Worm (Caenorhabditis elegans): Measurements from ENCODE around the gene cht-4.

The cht-4 gene

DNA sequence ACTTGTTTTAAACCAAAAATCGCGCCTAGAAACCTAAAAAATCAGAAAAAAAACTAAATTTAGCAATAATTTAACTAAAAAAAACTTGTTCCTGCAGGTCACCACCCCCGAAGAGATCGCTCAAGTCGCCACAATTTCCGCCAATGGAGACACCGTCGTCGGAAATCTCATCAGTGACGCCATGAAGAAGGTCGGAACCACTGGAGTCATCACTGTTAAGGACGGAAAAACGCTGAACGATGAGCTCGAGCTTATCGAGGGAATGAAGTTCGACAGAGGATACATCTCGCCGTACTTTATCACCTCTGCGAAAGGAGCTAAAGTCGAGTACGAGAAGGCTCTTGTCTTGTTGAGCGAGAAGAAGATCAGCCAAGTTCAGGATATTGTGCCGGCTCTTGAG, 36.0 kb downstream of the cht-4 start:
- TF ChIP-seq him-1 (tag; optimal IDR thresholded peaks at IDR 0.05) (no peak), nfyb-1 (GFP tag; IDR thresholded peaks at IDR 0.05) (peak; percentile 56; the same call in 1 of the 2 replicates), ceh-27 (GFP tag; optimal IDR thresholded peaks at IDR 0.05) (no peak), K12H6.12 (tag; optimal IDR thresholded peaks at IDR 0.05) (no peak), nhr-27 (tag; optimal IDR thresholded peaks at IDR 0.05) (no peak), zfh-2 (GFP tag; conservative IDR thresholded peaks at IDR 0.05) (peak; percentile 45; the same call in 1 of the 2 replicates), hmg-20 (GFP tag; IDR thresholded peaks at IDR 0.05) (0 out of 2 replicates have a peak, but pooled peaks have one; percentile 5), madf-10 (tag; optimal IDR thresholded peaks at IDR 0.05) (no peak), B0019.2 (GFP tag; conservative IDR thresholded peaks at IDR 0.05) (no peak), xnd-1 (tag; optimal IDR thresholded peaks at IDR 0.05) (no peak), hsf-1 (GFP tag; IDR thresholded peaks at IDR 0.05) (peak; percentile 24; the same call in 1 of the 2 replicates)

DNA sequence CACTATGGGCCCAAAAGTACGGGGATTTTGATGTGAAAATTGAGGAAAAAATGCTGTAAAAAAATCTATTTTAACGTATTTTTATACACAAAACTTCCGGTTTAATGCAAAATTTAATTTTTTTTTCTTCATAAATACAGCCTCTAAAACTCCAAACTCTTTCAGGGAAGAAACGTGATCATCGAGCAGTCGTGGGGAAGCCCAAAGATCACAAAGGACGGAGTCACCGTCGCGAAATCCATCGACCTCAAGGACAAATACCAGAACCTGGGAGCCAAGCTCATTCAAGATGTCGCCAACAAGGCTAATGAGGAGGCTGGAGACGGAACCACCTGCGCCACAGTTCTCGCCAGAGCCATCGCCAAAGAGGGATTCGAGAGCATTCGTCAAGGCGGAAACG, 37.4 kb downstream of the cht-4 start:
- TF ChIP-seq ztf-26 (tag; optimal IDR thresholded peaks at IDR 0.05), result no peak
- TF ChIP-seq zfh-2 (GFP tag; conservative IDR thresholded peaks at IDR 0.05), result 0 out of 2 replicates have a peak, but pooled peaks have one; percentile 43
- peak; percentile 55; the same call in 1 of the 2 replicates for TF ChIP-seq lin-26 (GFP tag; IDR thresholded peaks at IDR 0.05)
- TF ChIP-seq B0035.1 (tag; optimal IDR thresholded peaks at IDR 0.05), result no peak
- TF ChIP-seq nhr-90 (tag; optimal IDR thresholded peaks at IDR 0.05), result no peak
- TF ChIP-seq rec-8 (tag; optimal IDR thresholded peaks at IDR 0.05), result no peak
- 0 out of 2 replicates have a peak, but pooled peaks have one; percentile 29 for TF ChIP-seq mcd-1 (GFP tag; IDR thresholded peaks at IDR 0.05)
- TF ChIP-seq dox-1 (GFP tag; IDR thresholded peaks at IDR 0.05), result peak; percentile 58
- TF ChIP-seq ets-4 (GFP tag; optimal IDR thresholded peaks at IDR 0.05), result no peak
- TF ChIP-seq hsf-1 (GFP tag; IDR thresholded peaks at IDR 0.05), result 0 out of 2 replicates have a peak, but pooled peaks have one; percentile 34
- TF ChIP-seq madf-3 (GFP tag; IDR thresholded peaks at IDR 0.05), result 0 out of 2 replicates have a peak, but pooled peaks have one; percentile 42
- TF ChIP-seq let-526 (GFP tag; IDR thresholded peaks at IDR 0.05), result no peak
- TF ChIP-seq Y53G8AR.9 (GFP tag; conservative IDR thresholded peaks at IDR 0.05), result 0 out of 2 replicates have a peak, but pooled peaks have one; percentile 37

DNA sequence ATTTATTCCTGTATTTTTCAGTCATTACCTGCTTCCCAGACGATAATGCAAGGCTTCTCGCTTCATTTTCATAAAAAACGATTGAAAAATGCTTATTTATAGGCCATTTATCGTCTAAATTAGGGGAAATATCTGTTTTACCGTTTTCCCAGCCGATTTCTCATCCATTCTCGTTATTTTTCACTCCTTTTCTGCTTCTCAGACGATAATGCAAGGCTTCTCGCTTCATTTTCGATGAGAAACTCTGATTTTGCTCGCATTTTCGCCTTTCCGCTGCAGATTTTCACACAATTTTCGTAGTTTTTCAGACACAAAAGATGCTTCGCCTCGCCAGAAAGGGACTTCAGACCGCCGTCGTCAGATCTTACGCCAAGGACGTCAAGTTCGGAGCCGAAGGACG, 37.8 kb downstream of the cht-4 start, which contains the start of gene hsp-60:
Gene hsp-60, plus strand, starts transcription at position 301 of the 400 bp plus-strand sequence.
- TF ChIP-seq lin-54 (GFP tag; optimal IDR thresholded peaks at IDR 0.05) (no peak), dox-1 (GFP tag; IDR thresholded peaks at IDR 0.05) (no peak), rpc-1 (optimal IDR thresholded peaks at IDR 0.05) (no peak), rpc-1 (tag; optimal IDR thresholded peaks at IDR 0.05) (no peak), K12H6.12 (tag; optimal IDR thresholded peaks at IDR 0.05) (no peak), T26A5.8 (tag; optimal IDR thresholded peaks at IDR 0.05) (no peak), athp-1 (tag; optimal IDR thresholded peaks at IDR 0.05) (no peak), C06A6.2 (GFP tag; conservative IDR thresholded peaks at IDR 0.05) (no peak), nhr-27 (tag; optimal IDR thresholded peaks at IDR 0.05) (no peak), lin-35 (GFP tag; optimal IDR thresholded peaks at IDR 0.05) (no peak), mel-28 (tag; optimal IDR thresholded peaks at IDR 0.05; ENCODE audit: borderline replicate concordance) (no peak), Y79H2A.3 (GFP tag; conservative IDR thresholded peaks at IDR 0.05) (no peak), ztf-3 (GFP tag; optimal IDR thresholded peaks at IDR 0.05) (no peak), mxl-1 (tag; optimal IDR thresholded peaks at IDR 0.05) (no peak), ekl-4 (GFP tag; IDR thresholded peaks at IDR 0.05) (no peak), snpc-1.3 (tag; optimal IDR thresholded peaks at IDR 0.05; ENCODE audit: insufficient read depth) (no peak), nfya-1 (tag; optimal IDR thresholded peaks at IDR 0.05; ENCODE audit: borderline replicate concordance, insufficient read depth) (no peak)
